Worm (Caenorhabditis elegans): ENCODE measurements around the gene R02D5.10.

DNA sequence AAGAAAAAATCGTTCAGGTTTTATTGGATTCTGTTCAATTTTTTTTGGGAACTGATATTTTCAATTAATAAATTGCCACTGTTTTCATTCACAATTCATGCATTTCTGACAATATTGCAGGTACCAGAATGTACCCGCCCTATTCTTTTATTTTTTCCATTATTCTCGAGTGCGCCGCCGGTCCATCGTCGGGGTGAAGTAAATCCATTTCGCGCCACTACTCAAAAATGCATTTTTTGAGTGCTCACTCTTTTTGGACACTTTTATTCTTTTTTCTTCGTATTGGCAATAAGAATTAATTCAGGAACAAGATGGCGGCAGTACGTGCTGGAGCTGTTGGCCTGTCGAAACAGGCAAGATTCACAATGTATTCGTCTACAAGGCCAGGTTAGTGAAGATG lies 48.7 kb downstream of the R02D5.10 start, which contains the start of gene kcnl-4:
- TF ChIP-seq hmg-1.2 (GFP tag; IDR thresholded peaks at IDR 0.05) = no peak
- TF ChIP-seq hrde-1 (tag; optimal IDR thresholded peaks at IDR 0.05; ENCODE audit: borderline replicate concordance) = no peak
- no peak for TF ChIP-seq nhr-27 (tag; optimal IDR thresholded peaks at IDR 0.05)
- no peak for TF ChIP-seq snpc-4 (GFP tag; optimal IDR thresholded peaks at IDR 0.05)
- no peak for TF ChIP-seq snpc-4 (tag; optimal IDR thresholded peaks at IDR 0.05)
- TF ChIP-seq hlh-12 (tag; optimal IDR thresholded peaks at IDR 0.05) = no peak
- TF ChIP-seq B0019.2 (GFP tag; conservative IDR thresholded peaks at IDR 0.05) = no peak
- TF ChIP-seq B0336.3 (GFP tag; IDR thresholded peaks at IDR 0.05) = no peak
- TF ChIP-seq unc-62 (GFP tag; optimal IDR thresholded peaks at IDR 0.05) = no peak
- TF ChIP-seq lin-54 (GFP tag; optimal IDR thresholded peaks at IDR 0.05) = no peak
- TF ChIP-seq let-526 (GFP tag; IDR thresholded peaks at IDR 0.05) = no peak
- TF ChIP-seq attf-5 (GFP tag; optimal IDR thresholded peaks at IDR 0.05) = no peak

Data from whole organism, young adult.